Worm (Caenorhabditis elegans) whole organism, L1 larva: ENCODE results near the gene acr-2.
A peak's percentile ranks its signal among the peaks of the same experiment; 100 is the strongest.

ENCODE experiments used
- C16A3.4 ChIP-seq: fragments of 150-350 bp; optimal IDR thresholded peaks from 2 replicates; lab custom pipeline; 2014; ENCODE audit warnings: missing biosample characterization, missing genetic modification characterization
- Y116A8C.19 ChIP-seq: sonication (generic microtip); optimal IDR thresholded peaks from 2 replicates; lab custom pipeline; 2016; ENCODE audit warnings: missing compliant biosample characterization, missing genetic modification characterization, borderline replicate concordance
- alr-1 ChIP-seq: fragments of 200-800 bp; sonication (Bioruptor generic); optimal IDR thresholded peaks from 2 replicates; lab custom pipeline; 2018; ENCODE audit warnings: borderline replicate concordance, mild to moderate bottlenecking, missing genetic modification characterization, missing compliant biosample characterization
- ceh-63 ChIP-seq: fragments of 200-800 bp; sonication (Bioruptor generic); optimal IDR thresholded peaks from 2 replicates; lab custom pipeline; 2018; ENCODE audit warnings: mild to moderate bottlenecking, missing genetic modification characterization, missing compliant biosample characterization
- ceh-88 ChIP-seq: fragments of 200-800 bp; sonication (Bioruptor generic); IDR thresholded peaks from 2 replicates; pipeline ENCODE4 v1.3.6; 2022; ENCODE audit warnings: missing genetic modification characterization, missing compliant biosample characterization
- ceh-90 ChIP-seq: sonication (generic microtip); optimal IDR thresholded peaks from 2 replicates; lab custom pipeline; 2016; ENCODE audit warnings: missing genetic modification characterization, missing compliant biosample characterization
- ces-1 ChIP-seq: fragments of 150-350 bp; optimal IDR thresholded peaks from 2 replicates; lab custom pipeline; 2014; ENCODE audit warnings: missing biosample characterization, missing genetic modification reagents, missing genetic modification characterization
- dpl-1 ChIP-seq, 3 experiments: fragments of 150-350 bp in 2 of 3; sonication (generic microtip) in 1 of 3; optimal IDR thresholded peaks; 2 replicates each; lab custom pipeline; 2014 to 2017; ENCODE audit warnings: missing biosample characterization in 3 of 3, missing genetic modification characterization in 3 of 3, missing genetic modification reagents in 3 of 3
- efl-3 ChIP-seq: fragments of 200-800 bp; sonication (Bioruptor generic); optimal IDR thresholded peaks from 2 replicates; lab custom pipeline; 2018; ENCODE audit warnings: mild to moderate bottlenecking, missing genetic modification characterization, missing compliant biosample characterization
- egl-13 ChIP-seq: sonication (generic microtip); optimal IDR thresholded peaks from 2 replicates; lab custom pipeline; 2016; ENCODE audit warnings: missing genotype, missing genetic modification reagents, missing genetic modification characterization, missing compliant biosample characterization
- elt-2 ChIP-seq: sonication (generic microtip); optimal IDR thresholded peaks from 2 replicates; lab custom pipeline; 2016; ENCODE audit warnings: missing genetic modification characterization, mild to moderate bottlenecking, inconsistent platforms, missing compliant biosample characterization, missing genetic modification reagents
- fkh-10 ChIP-seq: sonication (generic microtip); optimal IDR thresholded peaks from 2 replicates; lab custom pipeline; 2017; ENCODE audit warnings: missing biosample characterization, missing genetic modification reagents, missing genetic modification characterization
- fkh-8 ChIP-seq: sonication (generic microtip); optimal IDR thresholded peaks from 2 replicates; lab custom pipeline; 2016; ENCODE audit warnings: mild to moderate bottlenecking, missing genetic modification characterization, missing compliant biosample characterization
- fos-1 ChIP-seq: fragments of 150-350 bp; optimal IDR thresholded peaks from 2 replicates; lab custom pipeline; 2014; ENCODE audit warnings: missing biosample characterization, missing genetic modification characterization
- grh-1 ChIP-seq: fragments of 200-800 bp; sonication (Bioruptor generic); IDR thresholded peaks from 2 replicates; pipeline ENCODE4 v1.3.6; 2022; ENCODE audit warnings: missing genetic modification reagents, missing genetic modification characterization, missing compliant biosample characterization
- hlh-17 ChIP-seq: fragments of 200-800 bp; sonication (Bioruptor generic); optimal IDR thresholded peaks from 2 replicates; lab custom pipeline; 2018; ENCODE audit warnings: missing genetic modification characterization, mild to moderate bottlenecking, missing compliant biosample characterization, moderate library complexity, borderline replicate concordance
- hlh-4 ChIP-seq: sonication (generic microtip); optimal IDR thresholded peaks from 2 replicates; lab custom pipeline; 2016; ENCODE audit warnings: mild to moderate bottlenecking, missing genetic modification characterization, missing compliant biosample characterization
- irx-1 ChIP-seq: sonication (generic microtip); optimal IDR thresholded peaks from 2 replicates; lab custom pipeline; 2016; ENCODE audit warnings: missing genetic modification characterization, missing compliant biosample characterization
- lin-14 ChIP-seq: fragments of 200-800 bp; sonication (Bioruptor generic); optimal IDR thresholded peaks from 2 replicates; lab custom pipeline; 2018; ENCODE audit warnings: mild to moderate bottlenecking, missing genetic modification characterization, moderate library complexity, missing compliant biosample characterization
- lin-15B ChIP-seq: fragments of 150-350 bp; sonication (generic microtip); optimal IDR thresholded peaks from 3 replicates; lab custom pipeline; 2014; ENCODE audit warnings: missing biosample characterization, missing genetic modification characterization
- lin-35 ChIP-seq, 2 experiments: fragments of 150-350 bp; optimal IDR thresholded peaks; 2 replicates each; lab custom pipeline; 2014; ENCODE audit warnings: missing biosample characterization in 2 of 2, missing genetic modification characterization in 2 of 2, missing genetic modification reagents in 2 of 2
- lin-39 ChIP-seq: fragments of 150-350 bp; optimal IDR thresholded peaks from 2 replicates; lab custom pipeline; 2014; ENCODE audit warnings: missing biosample characterization, missing genetic modification reagents, missing genetic modification characterization
- mab-9 ChIP-seq: fragments of 200-800 bp; sonication (Bioruptor generic); IDR thresholded peaks from 2 replicates; pipeline ENCODE4 v1.3.6; 2022; ENCODE audit warnings: missing genetic modification reagents, missing genetic modification characterization, missing compliant biosample characterization
- mdl-1 ChIP-seq, 2 experiments: fragments of 150-350 bp; optimal IDR thresholded peaks; 2 replicates each; lab custom pipeline; 2014 to 2017; ENCODE audit warnings: missing biosample characterization in 2 of 2, missing genetic modification characterization in 2 of 2, inconsistent platforms in 1 of 2
- mef-2 ChIP-seq: fragments of 150-350 bp; optimal IDR thresholded peaks from 2 replicates; lab custom pipeline; 2014; ENCODE audit warnings: missing biosample characterization, missing genetic modification characterization
- nhr-11 ChIP-seq: fragments of 150-350 bp; optimal IDR thresholded peaks from 2 replicates; lab custom pipeline; 2014; ENCODE audit warnings: missing biosample characterization, missing genetic modification characterization
- nhr-12 ChIP-seq: sonication (generic microtip); optimal IDR thresholded peaks from 2 replicates; lab custom pipeline; 2017; ENCODE audit warnings: missing biosample characterization, missing genetic modification characterization
- nhr-20 ChIP-seq: sonication (generic microtip); optimal IDR thresholded peaks from 2 replicates; lab custom pipeline; 2016; ENCODE audit warnings: mild to moderate bottlenecking, missing genetic modification characterization, missing compliant biosample characterization
- nhr-237 ChIP-seq: fragments of 150-350 bp; optimal IDR thresholded peaks from 2 replicates; lab custom pipeline; 2014; ENCODE audit warnings: missing biosample characterization, missing genetic modification characterization
- nhr-90 ChIP-seq: sonication (generic microtip); optimal IDR thresholded peaks from 2 replicates; lab custom pipeline; 2016; ENCODE audit warnings: mild to moderate bottlenecking, missing genetic modification characterization, missing compliant biosample characterization; ENCODE audit not compliant: poor library complexity
- pax-3 ChIP-seq: fragments of 200-800 bp; sonication (Bioruptor generic); optimal IDR thresholded peaks from 2 replicates; lab custom pipeline; 2018; ENCODE audit warnings: mild to moderate bottlenecking, missing genetic modification characterization, moderate library complexity, missing compliant biosample characterization
- pqm-1 ChIP-seq: sonication (generic microtip); optimal IDR thresholded peaks from 3 replicates; lab custom pipeline; 2017; ENCODE audit warnings: missing biosample characterization, missing genetic modification characterization
- rnt-1 ChIP-seq: sonication (generic microtip); optimal IDR thresholded peaks from 2 replicates; lab custom pipeline; 2016; ENCODE audit warnings: mild to moderate bottlenecking, missing genetic modification characterization, moderate library complexity, missing compliant biosample characterization
- skn-1 ChIP-seq: fragments of 150-350 bp; optimal IDR thresholded peaks from 2 replicates; lab custom pipeline; 2014; ENCODE audit warnings: missing biosample characterization, missing genetic modification characterization
- sup-37 ChIP-seq: fragments of 200-800 bp; sonication (Bioruptor generic); optimal IDR thresholded peaks from 2 replicates; lab custom pipeline; 2018; ENCODE audit warnings: mild to moderate bottlenecking, missing genetic modification characterization, missing compliant biosample characterization
- tbx-2 ChIP-seq: sonication (generic microtip); optimal IDR thresholded peaks from 2 replicates; lab custom pipeline; 2016; ENCODE audit warnings: missing genetic modification characterization, missing compliant biosample characterization
- tlp-1 ChIP-seq: fragments of 150-350 bp; optimal IDR thresholded peaks from 2 replicates; lab custom pipeline; 2014; ENCODE audit warnings: missing biosample characterization, missing genetic modification characterization
- unc-62 ChIP-seq: fragments of 150-350 bp; optimal IDR thresholded peaks from 2 replicates; lab custom pipeline; 2014; ENCODE audit warnings: missing biosample characterization, missing genetic modification reagents, missing genetic modification characterization
- unc-86 ChIP-seq: sonication (generic microtip); optimal IDR thresholded peaks from 2 replicates; lab custom pipeline; 2016; ENCODE audit warnings: missing genetic modification characterization, missing compliant biosample characterization
- unc-98 ChIP-seq: fragments of 200-800 bp; sonication (Bioruptor generic); IDR thresholded peaks from 2 replicates; pipeline ENCODE4 v1.3.6; 2022; ENCODE audit warnings: missing genetic modification characterization, missing compliant biosample characterization
- vab-15 ChIP-seq: sonication (generic microtip); optimal IDR thresholded peaks from 2 replicates; lab custom pipeline; 2017; ENCODE audit warnings: missing genotype, mild to moderate bottlenecking, missing genetic modification characterization, missing compliant biosample characterization
- zip-4 ChIP-seq: fragments of 200-800 bp; sonication (Bioruptor generic); optimal IDR thresholded peaks from 2 replicates; lab custom pipeline; 2018; ENCODE audit warnings: mild to moderate bottlenecking, missing genetic modification characterization, moderate library complexity, missing compliant biosample characterization
- ztf-11 ChIP-seq, 2 experiments: sonication (generic microtip); optimal IDR thresholded peaks; 2 replicates each; lab custom pipeline; 2016 to 2017; ENCODE audit warnings: missing genetic modification characterization in 2 of 2, missing biosample characterization in 1 of 2, missing compliant biosample characterization in 1 of 2
- ztf-4 ChIP-seq: fragments of 150-350 bp; optimal IDR thresholded peaks from 2 replicates; lab custom pipeline; 2014; ENCODE audit warnings: missing biosample characterization, missing genetic modification characterization

acr-2 gene

DNA sequence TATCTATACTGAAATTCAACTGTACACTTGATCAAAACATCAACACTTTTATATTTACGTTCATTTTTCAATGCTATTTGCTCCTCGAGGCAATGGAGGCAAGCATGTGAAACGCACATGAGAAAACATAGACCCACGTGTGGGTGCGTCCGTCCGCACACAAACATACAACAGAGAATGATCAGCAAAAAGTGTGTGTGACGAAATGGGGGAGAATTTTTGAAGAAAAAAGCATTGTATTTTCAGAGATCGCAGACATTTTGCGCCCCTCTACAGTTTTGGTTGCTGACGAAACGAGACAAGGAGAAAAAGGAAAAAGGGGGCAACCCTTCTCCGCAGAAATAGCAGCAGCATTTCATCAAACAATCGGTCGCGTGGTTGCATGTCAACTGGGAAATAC is 47.8 kb downstream of the acr-2 start (continued):
- peak; percentile 6 for TF ChIP-seq unc-86 (tag; lab: Kevin White, UChicago)
- no peak for TF ChIP-seq lin-39 (tag; lab: Kevin White, UChicago)
- peak; percentile 24 for TF ChIP-seq egl-13
- TF ChIP-seq nhr-12 (tag; lab: Kevin White, UChicago): no peak
- TF ChIP-seq lin-35 (GFP tag; optimal IDR thresholded peaks at IDR 0.05; lab: Kevin White, UChicago): peak; percentile 41 to 86
- TF ChIP-seq hlh-17 (GFP tag; lab: Kevin White, UChicago): no peak
- no peak for TF ChIP-seq mab-9
- TF ChIP-seq unc-62 (GFP tag; lab: Kevin White, UChicago): no peak
- TF ChIP-seq vab-15 (tag; lab: Kevin White, UChicago): no peak
- TF ChIP-seq dpl-1 (GFP tag; optimal IDR thresholded peaks at IDR 0.05; lab: Kevin White, UChicago): peak; percentile 37 to 60 (median 58)
- TF ChIP-seq lin-14: peak; percentile 98
- peak; percentile 80 for TF ChIP-seq ceh-88 (GFP tag; lab: Robert Waterston, UW)
- peak; percentile 93 for TF ChIP-seq nhr-90 (tag; lab: Kevin White, UChicago)
- TF ChIP-seq tlp-1 (tag; lab: Kevin White, UChicago): no peak
- TF ChIP-seq nhr-20 (tag; lab: Kevin White, UChicago): peak; percentile 98
- TF ChIP-seq sup-37 (GFP tag; lab: Kevin White, UChicago): peak; percentile 71
- peak in 1 of 2 experiments; percentile 99 for TF ChIP-seq mdl-1 (tag; optimal IDR thresholded peaks at IDR 0.05; lab: Kevin White, UChicago)
- peak; percentile 80 for TF ChIP-seq skn-1 (tag; lab: Kevin White, UChicago)
- TF ChIP-seq Y116A8C.19 (tag; lab: Kevin White, UChicago): no peak
- no peak for TF ChIP-seq pqm-1 (tag; lab: Kevin White, UChicago)
- TF ChIP-seq lin-15B: no peak
- TF ChIP-seq pax-3 (tag; lab: Kevin White, UChicago): no peak
- no peak for TF ChIP-seq ceh-63 (GFP tag; lab: Kevin White, UChicago)
- TF ChIP-seq zip-4: peak; percentile 87
- TF ChIP-seq ceh-90: no peak
- TF ChIP-seq ces-1 (GFP tag; lab: Kevin White, UChicago): no peak
- no peak for TF ChIP-seq hlh-4 (tag; lab: Kevin White, UChicago)
- peak; percentile 51 for TF ChIP-seq nhr-237 (tag; lab: Kevin White, UChicago)
- TF ChIP-seq fkh-10 (GFP tag; lab: Kevin White, UChicago): peak; percentile 42
- TF ChIP-seq ztf-4: peak; percentile 72
- TF ChIP-seq rnt-1 (tag; lab: Kevin White, UChicago): peak; percentile 86
- no peak for TF ChIP-seq unc-98 (GFP tag; lab: Robert Waterston, UW)
- peak; percentile 50 for TF ChIP-seq efl-3 (GFP tag; lab: Kevin White, UChicago)
- no peak for TF ChIP-seq ztf-11 (tag; optimal IDR thresholded peaks at IDR 0.05; lab: Kevin White, UChicago)
- peak; percentile 93 for TF ChIP-seq tbx-2 (tag; lab: Kevin White, UChicago)
- peak; percentile 2 for TF ChIP-seq fkh-8
- TF ChIP-seq elt-2: peak; percentile 93
- TF ChIP-seq fos-1 (tag; lab: Kevin White, UChicago): peak; percentile 75
- TF ChIP-seq C16A3.4 (tag; lab: Kevin White, UChicago): peak; percentile 84
- TF ChIP-seq alr-1 (tag; lab: Kevin White, UChicago): no peak
- TF ChIP-seq grh-1 (GFP tag; lab: Robert Waterston, UW): peak; percentile 85
- TF ChIP-seq nhr-11 (tag; lab: Kevin White, UChicago): peak; percentile 14
- TF ChIP-seq irx-1 (tag; lab: Kevin White, UChicago): peak; percentile 89
- peak; percentile 26 for TF ChIP-seq mef-2
